Worm (Caenorhabditis elegans): Measurements from ENCODE around the gene ZC449.5.

DNA sequence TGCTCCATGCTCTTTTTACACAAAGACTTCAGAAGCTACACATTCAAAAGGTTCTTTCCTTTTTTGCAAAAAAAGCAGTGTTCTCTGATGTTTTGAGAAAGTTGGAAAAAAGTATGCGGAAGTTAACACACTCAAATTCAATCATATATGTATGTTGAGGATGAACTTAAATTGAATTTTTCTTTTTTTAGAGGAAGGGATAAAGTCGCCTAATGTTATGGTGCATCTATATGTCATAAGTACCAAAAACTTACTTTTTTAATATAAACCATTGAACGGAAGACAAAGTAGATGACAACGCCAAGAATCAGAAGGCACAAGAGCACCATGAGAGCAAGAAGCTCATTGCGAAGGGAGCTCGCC is 9.0 kb downstream of the ZC449.5 start:
- TF ChIP-seq set-16 (GFP tag; IDR thresholded peaks at IDR 0.05), result no peak
- no peak for TF ChIP-seq ceh-28 (tag; optimal IDR thresholded peaks at IDR 0.05)
- TF ChIP-seq lsy-2 (tag; optimal IDR thresholded peaks at IDR 0.05), result no peak
- no peak for TF ChIP-seq ZK546.5 (tag; optimal IDR thresholded peaks at IDR 0.05)
- no peak for TF ChIP-seq dmd-9 (GFP tag; IDR thresholded peaks at IDR 0.05)
- TF ChIP-seq unc-62 (GFP tag; optimal IDR thresholded peaks at IDR 0.05 in 1 of 2), result no peak
- TF ChIP-seq unc-62 (tag; optimal IDR thresholded peaks at IDR 0.05), result no peak
- no peak for TF ChIP-seq nhr-6 (tag; optimal IDR thresholded peaks at IDR 0.05)

Data from whole organism, L4 larva.